Worm (Caenorhabditis elegans) whole organism, L1 larva: ENCODE measurements around the gene F54H12.7.

Experiments used
- C16A3.4 ChIP-seq: fragments of 150-350 bp; optimal IDR thresholded peaks from 2 replicates; lab custom pipeline; 2014; ENCODE audit warnings: missing biosample characterization, missing genetic modification characterization
- F16B12.6 ChIP-seq: fragments of 150-350 bp; optimal IDR thresholded peaks from 2 replicates; lab custom pipeline; 2014; ENCODE audit warnings: missing biosample characterization, missing genetic modification characterization
- Y116A8C.19 ChIP-seq: sonication (generic microtip); optimal IDR thresholded peaks from 2 replicates; lab custom pipeline; 2016; ENCODE audit warnings: missing compliant biosample characterization, missing genetic modification characterization, borderline replicate concordance
- alr-1 ChIP-seq: fragments of 200-800 bp; sonication (Bioruptor generic); optimal IDR thresholded peaks from 2 replicates; lab custom pipeline; 2018; ENCODE audit warnings: borderline replicate concordance, mild to moderate bottlenecking, missing genetic modification characterization, missing compliant biosample characterization
- ama-1 ChIP-seq: fragments of 150-350 bp; optimal IDR thresholded peaks from 2 replicates; lab custom pipeline; 2014
- ceh-8 ChIP-seq: fragments of 200-800 bp; sonication (Bioruptor generic); optimal IDR thresholded peaks from 2 replicates; lab custom pipeline; 2018; ENCODE audit warnings: mild to moderate bottlenecking, missing genetic modification characterization, moderate library complexity, missing compliant biosample characterization
- ceh-88 ChIP-seq: fragments of 200-800 bp; sonication (Bioruptor generic); IDR thresholded peaks from 2 replicates; pipeline ENCODE4 v1.3.6; 2022; ENCODE audit warnings: missing genetic modification characterization, missing compliant biosample characterization
- dpl-1 ChIP-seq, 3 experiments: fragments of 150-350 bp in 2 of 3; sonication (generic microtip) in 1 of 3; optimal IDR thresholded peaks; 2 replicates each; lab custom pipeline; 2014 to 2017; ENCODE audit warnings: missing biosample characterization in 3 of 3, missing genetic modification characterization in 3 of 3, missing genetic modification reagents in 3 of 3
- efl-1 ChIP-seq, 4 experiments: fragments of 150-350 bp; optimal IDR thresholded peaks in 3 of 4; peaks in 1 of 4; 1 replicate in 1 of 4; 2 replicates in 3 of 4; lab custom pipeline; 2014; ENCODE audit warnings: missing biosample characterization in 2 of 4, missing genetic modification characterization in 2 of 4, missing genetic modification reagents in 2 of 4
- egl-13 ChIP-seq: sonication (generic microtip); optimal IDR thresholded peaks from 2 replicates; lab custom pipeline; 2016; ENCODE audit warnings: missing genotype, missing genetic modification reagents, missing genetic modification characterization, missing compliant biosample characterization
- elt-2 ChIP-seq: sonication (generic microtip); optimal IDR thresholded peaks from 2 replicates; lab custom pipeline; 2016; ENCODE audit warnings: missing genetic modification characterization, mild to moderate bottlenecking, inconsistent platforms, missing compliant biosample characterization, missing genetic modification reagents
- elt-3 ChIP-seq, 6 experiments: fragments of 150-350 bp in 1 of 6; sonication (generic microtip); optimal IDR thresholded peaks; 2 replicates each; lab custom pipeline; 2017 to 2018; ENCODE audit warnings: missing biosample characterization in 6 of 6, missing genetic modification characterization in 6 of 6, inconsistent platforms in 1 of 6
- fkh-8 ChIP-seq: sonication (generic microtip); optimal IDR thresholded peaks from 2 replicates; lab custom pipeline; 2016; ENCODE audit warnings: mild to moderate bottlenecking, missing genetic modification characterization, missing compliant biosample characterization
- hlh-17 ChIP-seq: fragments of 200-800 bp; sonication (Bioruptor generic); optimal IDR thresholded peaks from 2 replicates; lab custom pipeline; 2018; ENCODE audit warnings: missing genetic modification characterization, mild to moderate bottlenecking, missing compliant biosample characterization, moderate library complexity, borderline replicate concordance
- lin-13 ChIP-seq: fragments of 150-350 bp; optimal IDR thresholded peaks from 2 replicates; lab custom pipeline; 2014; ENCODE audit warnings: missing biosample characterization, missing genetic modification reagents, missing genetic modification characterization
- lin-15B ChIP-seq: fragments of 150-350 bp; sonication (generic microtip); optimal IDR thresholded peaks from 3 replicates; lab custom pipeline; 2014; ENCODE audit warnings: missing biosample characterization, missing genetic modification characterization
- lin-35 ChIP-seq, 2 experiments: fragments of 150-350 bp; optimal IDR thresholded peaks; 2 replicates each; lab custom pipeline; 2014; ENCODE audit warnings: missing biosample characterization in 2 of 2, missing genetic modification characterization in 2 of 2, missing genetic modification reagents in 2 of 2
- lin-39 ChIP-seq: fragments of 150-350 bp; optimal IDR thresholded peaks from 2 replicates; lab custom pipeline; 2014; ENCODE audit warnings: missing biosample characterization, missing genetic modification reagents, missing genetic modification characterization
- lir-3 ChIP-seq: sonication (generic microtip); optimal IDR thresholded peaks from 2 replicates; lab custom pipeline; 2016; ENCODE audit warnings: mild to moderate bottlenecking, missing genetic modification characterization, moderate library complexity, missing compliant biosample characterization; ENCODE audit not compliant: poor library complexity
- mdl-1 ChIP-seq, 2 experiments: fragments of 150-350 bp; optimal IDR thresholded peaks; 2 replicates each; lab custom pipeline; 2014 to 2017; ENCODE audit warnings: missing biosample characterization in 2 of 2, missing genetic modification characterization in 2 of 2, inconsistent platforms in 1 of 2
- mef-2 ChIP-seq: fragments of 150-350 bp; optimal IDR thresholded peaks from 2 replicates; lab custom pipeline; 2014; ENCODE audit warnings: missing biosample characterization, missing genetic modification characterization
- nhr-11 ChIP-seq: fragments of 150-350 bp; optimal IDR thresholded peaks from 2 replicates; lab custom pipeline; 2014; ENCODE audit warnings: missing biosample characterization, missing genetic modification characterization
- nhr-12 ChIP-seq: sonication (generic microtip); optimal IDR thresholded peaks from 2 replicates; lab custom pipeline; 2017; ENCODE audit warnings: missing biosample characterization, missing genetic modification characterization
- nhr-19 ChIP-seq: fragments of 200-800 bp; sonication (Bioruptor generic); conservative IDR thresholded peaks from 2 replicates; pipeline ENCODE4 v1.3.6; 2022; ENCODE audit warnings: missing genetic modification characterization, missing compliant biosample characterization
- nhr-28 ChIP-seq: fragments of 150-350 bp; optimal IDR thresholded peaks from 2 replicates; lab custom pipeline; 2014; ENCODE audit warnings: missing biosample characterization, missing genetic modification characterization
- nhr-71 ChIP-seq: sonication (generic microtip); optimal IDR thresholded peaks from 2 replicates; lab custom pipeline; 2016; ENCODE audit warnings: mild to moderate bottlenecking, missing genetic modification characterization, moderate library complexity, missing compliant biosample characterization
- nhr-76 ChIP-seq: sonication (generic microtip); optimal IDR thresholded peaks from 2 replicates; lab custom pipeline; 2017; ENCODE audit warnings: missing biosample characterization, missing genetic modification characterization
- nhr-85 ChIP-seq: sonication (generic microtip); peaks from one replicate; lab custom pipeline; 2016; ENCODE audit warnings: missing genetic modification characterization, inconsistent platforms, missing compliant biosample characterization
- pag-3 ChIP-seq: sonication (generic microtip); optimal IDR thresholded peaks from 2 replicates; lab custom pipeline; 2017; ENCODE audit warnings: missing genetic modification characterization, mild to moderate bottlenecking, missing compliant biosample characterization, antibody characterized with exemption, borderline replicate concordance; ENCODE audit not compliant: insufficient read depth
- pqm-1 ChIP-seq: sonication (generic microtip); optimal IDR thresholded peaks from 3 replicates; lab custom pipeline; 2017; ENCODE audit warnings: missing biosample characterization, missing genetic modification characterization
- rnt-1 ChIP-seq: sonication (generic microtip); optimal IDR thresholded peaks from 2 replicates; lab custom pipeline; 2016; ENCODE audit warnings: mild to moderate bottlenecking, missing genetic modification characterization, moderate library complexity, missing compliant biosample characterization
- sptf-1 ChIP-seq: fragments of 150-350 bp; optimal IDR thresholded peaks from 2 replicates; lab custom pipeline; 2014; ENCODE audit warnings: missing biosample characterization, missing genetic modification characterization
- tbx-2 ChIP-seq: sonication (generic microtip); optimal IDR thresholded peaks from 2 replicates; lab custom pipeline; 2016; ENCODE audit warnings: missing genetic modification characterization, missing compliant biosample characterization
- unc-130 ChIP-seq: fragments of 150-350 bp; optimal IDR thresholded peaks from 2 replicates; lab custom pipeline; 2017; ENCODE audit warnings: missing biosample characterization, missing genetic modification characterization, inconsistent platforms
- unc-30 ChIP-seq: sonication (generic microtip); optimal IDR thresholded peaks from 2 replicates; lab custom pipeline; 2017; ENCODE audit warnings: missing biosample characterization, missing genetic modification characterization
- unc-62 ChIP-seq: fragments of 150-350 bp; optimal IDR thresholded peaks from 2 replicates; lab custom pipeline; 2014; ENCODE audit warnings: missing biosample characterization, missing genetic modification reagents, missing genetic modification characterization
- unc-86 ChIP-seq: sonication (generic microtip); optimal IDR thresholded peaks from 2 replicates; lab custom pipeline; 2016; ENCODE audit warnings: missing genetic modification characterization, missing compliant biosample characterization
- vab-15 ChIP-seq: sonication (generic microtip); optimal IDR thresholded peaks from 2 replicates; lab custom pipeline; 2017; ENCODE audit warnings: missing genotype, mild to moderate bottlenecking, missing genetic modification characterization, missing compliant biosample characterization
- xbp-1 ChIP-seq: sonication (generic microtip); optimal IDR thresholded peaks from 2 replicates; lab custom pipeline; 2016; ENCODE audit warnings: missing genetic modification characterization, missing compliant biosample characterization
- zag-1 ChIP-seq: fragments of 150-350 bp; optimal IDR thresholded peaks from 2 replicates; lab custom pipeline; 2014; ENCODE audit warnings: missing biosample characterization, missing genetic modification characterization
- zip-4 ChIP-seq: fragments of 200-800 bp; sonication (Bioruptor generic); optimal IDR thresholded peaks from 2 replicates; lab custom pipeline; 2018; ENCODE audit warnings: mild to moderate bottlenecking, missing genetic modification characterization, moderate library complexity, missing compliant biosample characterization
- ztf-4 ChIP-seq: fragments of 150-350 bp; optimal IDR thresholded peaks from 2 replicates; lab custom pipeline; 2014; ENCODE audit warnings: missing biosample characterization, missing genetic modification characterization

F54H12.7 gene

ce11 chrIII:7969121-7969520 lies at the start of gene F54H12.7, which contains the start of gene F54H12.8:
F54H12.7 (plus strand) TSS chrIII:7969349.
F54H12.8 (minus strand) TSS chrIII:7969221.
- TF ChIP-seq tbx-2 (tag; lab: Kevin White, UChicago) (no peak), nhr-19 (GFP tag; lab: Robert Waterston, UW) (no peak), dpl-1 (GFP tag; optimal IDR thresholded peaks at IDR 0.05; lab: Kevin White, UChicago) (no peak), lin-13 (no peak), ceh-88 (no peak), unc-86 (tag; lab: Kevin White, UChicago) (no peak)

- TF ChIP-seq rnt-1 (tag; lab: Kevin White, UChicago): no peak
- TF ChIP-seq lin-35 (GFP tag; optimal IDR thresholded peaks at IDR 0.05; lab: Kevin White, UChicago): no peak
- TF ChIP-seq ceh-8: no peak
- no peak for TF ChIP-seq mef-2 (tag; lab: Kevin White, UChicago)
- TF ChIP-seq pag-3 (tag; lab: Kevin White, UChicago): no peak
- no peak for TF ChIP-seq pqm-1 (tag; lab: Kevin White, UChicago)
- no peak for TF ChIP-seq dpl-1 (GFP tag; optimal IDR thresholded peaks at IDR 0.05; lab: Kevin White, UChicago)
- TF ChIP-seq unc-30 (tag; lab: Kevin White, UChicago): no peak
- TF ChIP-seq alr-1 (tag; lab: Kevin White, UChicago): no peak
- TF ChIP-seq egl-13 (tag; lab: Kevin White, UChicago): no peak
- TF ChIP-seq Y116A8C.19: no peak
- no peak for TF ChIP-seq hlh-17
- no peak for TF ChIP-seq nhr-85
- no peak for TF ChIP-seq elt-3 (tag; optimal IDR thresholded peaks at IDR 0.05; lab: Kevin White, UChicago)
- TF ChIP-seq unc-62 (GFP tag; lab: Kevin White, UChicago): no peak
- no peak for TF ChIP-seq unc-130 (tag; lab: Kevin White, UChicago)
- no peak for TF ChIP-seq nhr-28 (tag; lab: Kevin White, UChicago)
- TF ChIP-seq nhr-19 (GFP tag; lab: Robert Waterston, UW): no peak
Measured at ce11 chrIII:7919823-7920222, 49.3 kb upstream of the F54H12.7 start, which contains the start of gene C29E4.14. C29E4.14 (plus strand) TSS chrIII:7920123.

- TF ChIP-seq elt-3 (tag; optimal IDR thresholded peaks at IDR 0.05; lab: Kevin White, UChicago) (no peak), ceh-8 (no peak), ceh-88 (no peak), unc-30 (tag; lab: Kevin White, UChicago) (no peak), elt-2 (tag; lab: Kevin White, UChicago) (no peak), nhr-71 (tag; lab: Kevin White, UChicago) (no peak), ama-1 (no peak), C16A3.4 (tag; lab: Kevin White, UChicago) (no peak), nhr-76 (tag; lab: Kevin White, UChicago) (no peak), vab-15 (tag; lab: Kevin White, UChicago) (no peak), nhr-12 (tag; lab: Kevin White, UChicago) (no peak), zip-4 (GFP tag; lab: Kevin White, UChicago) (no peak), ztf-4 (tag; lab: Kevin White, UChicago) (no peak), lin-39 (no peak)
Measured at ce11 chrIII:7922207-7922606, 46.9 kb upstream of the F54H12.7 start, which contains the start of gene C29E4.17. C29E4.17 (plus strand) TSS chrIII:7922507.

- TF ChIP-seq rnt-1 (tag; lab: Kevin White, UChicago): no peak
- no peak for TF ChIP-seq xbp-1 (tag; lab: Kevin White, UChicago)
- no peak for TF ChIP-seq sptf-1 (tag; lab: Kevin White, UChicago)
- no peak for TF ChIP-seq fkh-8
- TF ChIP-seq efl-1 (optimal IDR thresholded peaks at IDR 0.05; lab: Kevin White, UChicago): no peak
- no peak for TF ChIP-seq efl-1 (GFP tag; optimal IDR thresholded peaks at IDR 0.05 in 1 of 2; lab: Kevin White, UChicago)
- TF ChIP-seq Y116A8C.19: no peak
- no peak for TF ChIP-seq zag-1 (tag; lab: Kevin White, UChicago)
- TF ChIP-seq alr-1 (tag; lab: Kevin White, UChicago): no peak
- TF ChIP-seq F16B12.6: no peak
- TF ChIP-seq nhr-11 (tag; lab: Kevin White, UChicago): no peak
- no peak for TF ChIP-seq mdl-1 (tag; optimal IDR thresholded peaks at IDR 0.05; lab: Kevin White, UChicago)
- no peak for TF ChIP-seq lin-39
- TF ChIP-seq lir-3 (tag; lab: Kevin White, UChicago): no peak
- no peak for TF ChIP-seq lin-15B (tag; lab: Kevin White, UChicago)
- TF ChIP-seq, all 84 proteins: peak for 0
Measured at ce11 chrIII:7924821-7925220, 44.3 kb upstream of the F54H12.7 start, which contains the start of gene tag-250. tag-250 (minus strand) TSS chrIII:7924921.
